Worm (Caenorhabditis elegans) whole organism, L4 larva: Measurements from ENCODE around the gene K08D8.4.

Source experiments
- F37D6.2 ChIP-seq: sonication (generic microtip); optimal IDR thresholded peaks from 2 replicates; lab custom pipeline; 2016; ENCODE audit warnings: mild to moderate bottlenecking, missing genetic modification characterization, missing compliant biosample characterization
- dpl-1 ChIP-seq: fragments of 150-350 bp; optimal IDR thresholded peaks from 2 replicates; lab custom pipeline; 2014; ENCODE audit warnings: missing biosample characterization, missing genetic modification reagents, missing genetic modification characterization
- nhr-11 ChIP-seq: fragments of 150-350 bp; optimal IDR thresholded peaks from 2 replicates; lab custom pipeline; 2014; ENCODE audit warnings: missing biosample characterization, missing genetic modification characterization
- snpc-1.2 ChIP-seq: fragments of 200-800 bp; sonication (Bioruptor generic); IDR thresholded peaks from 2 replicates; pipeline ENCODE4 v1.3.6; 2022; ENCODE audit warnings: missing genetic modification reagents, missing genetic modification characterization, missing compliant biosample characterization
- unc-62 ChIP-seq, 3 experiments: fragments of 150-350 bp in 1 of 3; sonication (generic microtip); optimal IDR thresholded peaks in 2 of 3; peaks in 1 of 3; 1 replicate in 1 of 3; 2 replicates in 2 of 3; lab custom pipeline; 2014 to 2017; ENCODE audit warnings: missing biosample characterization in 3 of 3, missing genetic modification characterization in 3 of 3, missing genetic modification reagents in 3 of 3, missing genotype in 1 of 3
- zip-11 ChIP-seq: fragments of 200-800 bp; sonication (Bioruptor generic); IDR thresholded peaks from 2 replicates; pipeline ENCODE4 v1.3.6; 2022; ENCODE audit warnings: missing genetic modification characterization, missing compliant biosample characterization

ce11 chrIV:12941254-12941653 lies 31.5 kb upstream of the K08D8.4 start, which contains the start of gene dod-24:
- TF ChIP-seq unc-62 (GFP tag; optimal IDR thresholded peaks at IDR 0.05 in 1 of 2; lab: Kevin White, UChicago): no peak
- TF ChIP-seq unc-62 (tag; optimal IDR thresholded peaks at IDR 0.05; lab: Kevin White, UChicago): no peak
- TF ChIP-seq F37D6.2 (tag; lab: Kevin White, UChicago): no peak
- TF ChIP-seq snpc-1.2 (GFP tag; lab: Robert Waterston, UW): no peak
- no peak for TF ChIP-seq zip-11 (GFP tag; lab: Robert Waterston, UW)
- no peak for TF ChIP-seq dpl-1 (GFP tag; lab: Kevin White, UChicago)
- TF ChIP-seq nhr-11 (tag; lab: Kevin White, UChicago): no peak
